Worm (Caenorhabditis elegans) whole organism, dauer: Measurements from ENCODE around the gene grd-3.
"Not testable (repeated sequence)": the region's sequence is repeated elsewhere in the genome, so short reads cannot be mapped to it uniquely, and the experiment has no call there.

Experiments used
- unc-62 ChIP-seq: sonication (generic microtip); optimal IDR thresholded peaks from 2 replicates; lab custom pipeline; 2017; ENCODE audit warnings: missing biosample characterization, missing genetic modification reagents, missing genetic modification characterization

grd-3 gene

ce11 chrIV:3439354-3439753 lies at the start of gene grd-3:
Gene grd-3 (plus strand): TSS chrIV:3439655.
- no peak for TF ChIP-seq unc-62 (GFP tag; lab: Kevin White, UChicago)

ce11 chrIV:3389999-3390398 lies 49.5 kb upstream of the grd-3 start, which contains the start of gene B0546.5:
Gene B0546.5 (minus strand): TSS chrIV:3390099.
- TF ChIP-seq unc-62 (GFP tag; lab: Kevin White, UChicago) = not testable (repeated sequence)

ce11 chrIV:3394066-3394465 lies 45.4 kb upstream of the grd-3 start, which contains the start of gene C04C3.4:
Gene C04C3.4 (plus strand): TSS chrIV:3394366.
- TF ChIP-seq unc-62 (GFP tag; lab: Kevin White, UChicago) = not testable (repeated sequence)

DNA sequence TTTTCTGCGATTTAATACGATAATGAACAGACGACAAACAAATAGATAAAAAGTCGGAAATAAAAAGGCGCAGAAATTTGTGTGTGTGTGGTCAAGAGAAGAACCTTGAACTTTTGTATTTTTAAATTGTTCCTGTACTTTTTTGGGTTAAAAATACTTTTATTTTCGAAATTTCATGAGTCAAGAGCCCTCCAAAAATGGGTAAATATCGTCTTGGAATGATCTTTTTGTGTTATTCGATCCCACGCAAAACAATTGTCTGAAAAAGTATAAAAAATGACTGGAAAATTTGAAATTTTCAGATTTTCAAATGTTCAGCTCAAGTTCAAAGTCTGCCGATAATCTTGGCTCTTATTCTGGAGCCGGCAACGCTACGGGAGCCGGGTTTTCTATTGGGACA lies 43.9 kb upstream of the grd-3 start, which contains the start of gene C04C3.14:
Gene C04C3.14 (plus strand): TSS at position 301 of the 400 bp plus-strand sequence.
- TF ChIP-seq unc-62 (GFP tag; lab: Kevin White, UChicago) = no peak

ce11 chrIV:3398078-3398477 lies 41.4 kb upstream of the grd-3 start:
- no peak for TF ChIP-seq unc-62 (GFP tag; lab: Kevin White, UChicago)

ce11 chrIV:3399015-3399722 lies 40.3 kb upstream of the grd-3 start, which contains the start of the genes dyf-3 and pdhb-1:
Gene dyf-3 (minus strand): TSS chrIV:3399231.
Gene pdhb-1 (plus strand): TSS chrIV:3399672.
- TF ChIP-seq unc-62 (GFP tag; lab: Kevin White, UChicago) = no peak

DNA sequence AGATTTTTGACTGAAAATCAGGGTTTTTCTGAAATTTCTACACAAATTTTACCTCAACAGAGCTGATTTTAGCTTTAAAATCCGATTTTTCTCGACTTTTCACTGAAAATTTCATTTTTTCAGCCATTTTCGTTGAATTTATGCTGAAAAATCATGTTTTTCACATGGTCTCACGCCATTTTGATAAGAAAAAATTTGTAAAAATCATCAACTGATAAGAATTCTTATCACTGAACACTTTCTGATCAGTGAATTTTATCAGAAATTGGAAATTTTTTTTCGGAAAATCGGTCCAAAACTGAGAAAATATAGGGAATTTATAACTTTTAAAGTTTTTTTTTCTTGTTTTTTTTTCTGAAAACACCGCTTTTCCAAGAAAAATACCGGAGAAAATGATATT lies 38.5 kb upstream of the grd-3 start:
- TF ChIP-seq unc-62 (GFP tag; lab: Kevin White, UChicago) = no peak

DNA sequence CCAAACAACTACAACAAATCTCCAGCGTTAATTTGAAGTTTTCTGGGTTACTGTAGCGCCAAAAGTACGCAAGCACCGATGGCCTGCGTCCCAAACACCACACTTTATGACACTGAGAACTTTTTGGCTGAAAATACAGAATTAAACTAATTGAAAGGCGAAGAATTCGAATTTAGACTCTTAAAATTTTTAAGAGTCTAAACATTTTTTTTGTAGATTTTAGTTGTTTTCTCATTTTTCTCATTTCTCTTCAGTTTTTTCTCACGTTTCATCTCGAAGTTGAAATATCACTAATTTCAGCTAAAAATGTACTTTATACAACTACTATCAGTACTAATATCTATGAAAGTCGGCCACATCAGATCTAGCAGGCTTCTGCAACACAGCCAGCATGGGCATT lies 24.1 kb upstream of the grd-3 start, which contains the start of gene lgc-9:
Gene lgc-9 (plus strand): TSS at position 301 of the 400 bp plus-strand sequence.
- no peak for TF ChIP-seq unc-62 (GFP tag; lab: Kevin White, UChicago)

DNA sequence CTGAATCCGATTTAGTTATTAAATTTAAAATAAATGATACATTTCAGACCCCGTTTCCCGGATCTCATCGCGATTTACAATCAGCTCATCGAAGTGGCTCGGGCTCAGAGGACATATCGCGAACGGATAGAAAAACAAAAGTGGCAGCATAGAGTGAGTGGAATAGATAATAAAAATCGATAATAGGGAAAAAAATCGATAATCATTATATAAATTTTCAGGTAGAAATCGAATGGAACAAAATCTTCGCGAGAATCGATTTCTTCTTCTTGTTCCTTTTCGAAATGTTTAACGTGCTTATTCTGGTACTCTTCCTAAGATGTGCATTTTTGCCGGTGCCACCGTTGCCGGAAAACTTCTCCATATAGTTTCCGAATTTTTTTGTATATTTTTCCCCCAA lies 20.7 kb upstream of the grd-3 start:
- no peak for TF ChIP-seq unc-62 (GFP tag; lab: Kevin White, UChicago)

ce11 chrIV:3422516-3422915 lies 16.9 kb upstream of the grd-3 start, which contains the start of gene C04C3.6:
Gene C04C3.6 (minus strand): TSS chrIV:3422616.
- no peak for TF ChIP-seq unc-62 (GFP tag; lab: Kevin White, UChicago)

- no peak for TF ChIP-seq unc-62 (GFP tag; lab: Kevin White, UChicago)
These were observed 11.0 kb upstream of the grd-3 start, which contains the start of the genes C04C3.9 and srz-60 for ce11 chrIV:3428434-3428950. Gene C04C3.9 (minus strand): TSS chrIV:3428534. Gene srz-60 (plus strand): TSS chrIV:3428900.

ce11 chrIV:3433387-3433786 lies 6.1 kb upstream of the grd-3 start, which contains the start of gene C04C3.7:
Gene C04C3.7 (minus strand): TSS chrIV:3433487.
- not testable (repeated sequence) for TF ChIP-seq unc-62 (GFP tag; lab: Kevin White, UChicago)

DNA sequence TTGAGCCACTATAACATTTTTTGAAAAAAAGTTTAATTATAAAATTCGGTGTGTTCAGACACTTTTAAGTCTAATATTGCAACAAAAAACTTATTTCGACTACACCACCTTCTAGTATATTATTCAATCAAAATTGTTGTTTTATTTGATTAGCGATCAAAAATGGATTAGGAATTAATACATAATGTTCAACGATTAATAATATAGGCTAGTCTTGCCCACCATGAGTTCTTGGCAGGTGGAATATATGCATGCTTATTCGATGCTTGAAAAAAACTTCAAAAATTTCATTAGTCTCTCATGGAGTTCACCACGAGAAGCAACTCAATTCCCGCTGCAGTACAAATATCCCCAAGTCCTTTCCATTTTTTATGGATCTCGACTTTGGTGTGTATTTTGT lies 3.4 kb upstream of the grd-3 start, which contains the start of gene srz-32:
Gene srz-32 (plus strand): TSS at position 301 of the 400 bp plus-strand sequence.
- TF ChIP-seq unc-62 (GFP tag; lab: Kevin White, UChicago) = no peak

DNA sequence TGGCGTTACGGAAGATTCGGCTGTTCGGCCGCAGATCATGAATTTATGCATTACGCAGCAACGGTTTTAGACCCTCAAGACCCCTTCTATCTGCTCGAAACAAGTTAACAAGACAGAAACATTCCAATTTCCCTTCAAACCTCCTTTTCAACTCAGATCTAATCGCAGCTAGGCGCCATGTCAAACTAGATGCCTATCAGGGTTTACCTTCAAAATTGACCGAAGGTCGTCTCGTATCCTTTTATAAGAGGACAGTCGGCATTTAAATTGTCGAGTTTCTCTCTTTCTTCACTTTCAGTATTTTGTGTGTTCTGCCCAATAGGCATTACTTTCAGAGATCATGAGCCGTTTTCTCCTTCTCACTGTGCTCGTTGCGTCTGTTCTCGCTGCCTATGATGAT lies 1.4 kb upstream of the grd-3 start, which contains the start of gene grd-13:
Gene grd-13 (plus strand): TSS at position 291 of the 400 bp plus-strand sequence.
- TF ChIP-seq unc-62 (GFP tag; lab: Kevin White, UChicago) = no peak

ce11 chrIV:3440848-3441247 lies 1.4 kb downstream of the grd-3 start, which contains the start of gene grd-10:
Gene grd-10 (plus strand): TSS chrIV:3441055.
- TF ChIP-seq unc-62 (GFP tag; lab: Kevin White, UChicago) = no peak

- no peak for TF ChIP-seq unc-62 (GFP tag; lab: Kevin White, UChicago)
These were observed 3.1 kb downstream of the grd-3 start for ce11 chrIV:3442513-3442912.
